Fruit fly (Drosophila melanogaster): Measurements from ENCODE around the gene Mur18B.

The Mur18B gene

DNA sequence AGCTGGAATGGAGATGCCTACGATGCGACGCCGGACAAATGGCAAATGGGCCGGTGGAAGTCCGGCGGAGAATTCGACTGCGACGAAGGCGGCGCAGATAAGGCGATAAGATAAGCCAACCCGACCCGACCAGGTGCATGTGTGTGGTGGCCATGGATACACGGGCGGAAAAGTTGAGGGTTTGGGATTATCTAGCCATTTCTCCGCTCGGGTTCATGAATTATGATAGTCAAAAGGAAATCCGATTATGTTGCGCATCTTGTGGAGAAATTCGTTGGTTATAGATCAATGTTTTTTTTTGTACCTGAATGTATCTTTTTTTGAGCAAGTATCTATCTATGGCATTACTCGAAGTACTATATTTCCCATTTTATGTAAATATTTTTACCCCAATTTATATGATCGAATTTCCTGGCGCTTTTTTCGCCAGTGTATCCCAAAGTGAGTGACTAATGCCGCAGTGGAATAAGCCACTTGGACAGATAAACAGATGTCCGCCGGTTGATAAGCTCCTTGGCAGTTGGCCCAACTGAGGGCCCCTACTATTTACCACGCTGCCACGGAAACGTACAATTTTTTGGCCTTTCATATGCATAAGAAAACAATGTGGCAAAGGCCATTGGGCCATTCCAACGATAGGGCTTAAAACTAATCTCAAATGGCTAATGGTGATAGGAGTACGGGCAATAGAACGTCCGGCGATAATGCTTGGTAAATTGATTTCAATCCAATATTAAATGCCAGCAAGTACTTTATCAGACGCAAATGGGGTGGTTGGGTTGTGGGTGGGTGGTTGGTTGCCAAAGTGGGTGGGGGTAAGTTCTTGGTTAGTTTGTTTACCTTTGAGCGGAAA is 34.4 kb downstream of the Mur18B start, which contains the start of gene CG7992 (continued):
- TF ChIP-seq abd-A (tag; optimal IDR thresholded peaks at IDR 0.05) (no peak), salm (tag; optimal IDR thresholded peaks at IDR 0.05) (no peak), unpg (GFP tag; optimal IDR thresholded peaks at IDR 0.05) (peak; percentile 48), CG6765 (GFP tag; optimal IDR thresholded peaks at IDR 0.05) (peak; percentile 51), kay (GFP tag; optimal IDR thresholded peaks at IDR 0.05) (peak; percentile 88), Dbx (GFP tag; IDR thresholded peaks at IDR 0.05) (0 out of 3 replicates have a peak, but pooled peaks have one; percentile 32), zen (tag; optimal IDR thresholded peaks at IDR 0.05) (peak; percentile 23), CG10431 (GFP tag; optimal IDR thresholded peaks at IDR 0.05) (no peak), Nf-YB (GFP tag; optimal IDR thresholded peaks at IDR 0.05) (peak; percentile 25), lab (GFP tag; optimal IDR thresholded peaks at IDR 0.05) (peak; percentile 77), croc (GFP tag; conservative IDR thresholded peaks at IDR 0.05) (no peak), CG34224 (GFP tag; IDR thresholded peaks at IDR 0.05; ENCODE audit: partially characterized antibody) (no peak), CG10366 (GFP tag; IDR thresholded peaks at IDR 0.05) (peak; percentile 23; the same call in 1 of the 2 replicates), CG42726 (GFP tag; IDR thresholded peaks at IDR 0.05; ENCODE audit: partially characterized antibody) (no peak), sim (GFP tag; IDR thresholded peaks at IDR 0.05) (no peak), sd (tag; optimal IDR thresholded peaks at IDR 0.05) (peak; percentile 76), CG11398 (GFP tag; optimal IDR thresholded peaks at IDR 0.05) (peak; percentile 39), Trl (optimal IDR thresholded peaks at IDR 0.05) (no peak), Trl (GFP tag; optimal IDR thresholded peaks at IDR 0.05) (peak; percentile 52), btn (GFP tag; optimal IDR thresholded peaks at IDR 0.05) (peak; percentile 19), ase (GFP tag; IDR thresholded peaks at IDR 0.05) (no peak), Ets65A (GFP tag) (no peak), sna (GFP tag; IDR thresholded peaks at IDR 0.05; ENCODE audit: partially characterized antibody) (no peak), CG12769 (tag; optimal IDR thresholded peaks at IDR 0.05) (no peak), CG6254 (GFP tag; optimal IDR thresholded peaks at IDR 0.05) (no peak), CG10147 (GFP tag; optimal IDR thresholded peaks at IDR 0.05) (no peak), HmgD (GFP tag; optimal IDR thresholded peaks at IDR 0.05) (no peak), CG10979 (tag; optimal IDR thresholded peaks at IDR 0.05) (peak; percentile 46), BEAF-32 (GFP tag; optimal IDR thresholded peaks at IDR 0.05) (no peak), shn (GFP tag; optimal IDR thresholded peaks at IDR 0.05) (peak; percentile 75), HLHmδ (GFP tag; optimal IDR thresholded peaks at IDR 0.05) (no peak), sens-2 (GFP tag; IDR thresholded peaks at IDR 0.05) (no peak), fd102C (GFP tag; optimal IDR thresholded peaks at IDR 0.05) (no peak), gce (GFP tag; IDR thresholded peaks at IDR 0.05) (no peak), Med (GFP tag) (peak; percentile 87), CG14710 (tag; optimal IDR thresholded peaks at IDR 0.05) (peak; percentile 1), fd96Cb (tag; optimal IDR thresholded peaks at IDR 0.05) (peak; percentile 45), Usf (GFP tag; optimal IDR thresholded peaks at IDR 0.05) (peak; percentile 10), Stat92E (GFP tag; optimal IDR thresholded peaks at IDR 0.05) (no peak), jing (GFP tag; optimal IDR thresholded peaks at IDR 0.05) (no peak), CG8359 (GFP tag; optimal IDR thresholded peaks at IDR 0.05; ENCODE audit: borderline replicate concordance) (no peak), Sry-δ (GFP tag; optimal IDR thresholded peaks at IDR 0.05) (peak; percentile 15), CG3726 (GFP tag; IDR thresholded peaks at IDR 0.05) (no peak), vfl (GFP tag; optimal IDR thresholded peaks at IDR 0.05) (peak; percentile 12), phol (tag; optimal IDR thresholded peaks at IDR 0.05) (peak; percentile 48), cato (GFP tag; optimal IDR thresholded peaks at IDR 0.05; ENCODE audit: borderline replicate concordance) (no peak), sqz (GFP tag; optimal IDR thresholded peaks at IDR 0.05) (no peak), CG2199 (GFP tag; IDR thresholded peaks at IDR 0.05) (peak; percentile 50; the same call in 1 of the 3 replicates)
